Worm (Caenorhabditis elegans): ENCODE results near the gene C08F11.7.

ce11 chrIV:13623533-13623932, 13.5 kb upstream of the C08F11.7 start, which contains the start of gene C08F11.1:
- TF ChIP-seq nhr-28 (tag; optimal IDR thresholded peaks at IDR 0.05): no peak
- no peak for TF ChIP-seq pqm-1 (tag; optimal IDR thresholded peaks at IDR 0.05)
- no peak for TF ChIP-seq elt-2 (tag; optimal IDR thresholded peaks at IDR 0.05)
- no peak for TF ChIP-seq tbx-2 (tag; optimal IDR thresholded peaks at IDR 0.05)
- TF ChIP-seq unc-62 (GFP tag; optimal IDR thresholded peaks at IDR 0.05): no peak
- no peak for TF ChIP-seq mdl-1 (tag; optimal IDR thresholded peaks at IDR 0.05)
- TF ChIP-seq egl-27 (tag; optimal IDR thresholded peaks at IDR 0.05): no peak
- no peak for TF ChIP-seq nhr-11 (tag; optimal IDR thresholded peaks at IDR 0.05)
- TF ChIP-seq unc-130 (tag; optimal IDR thresholded peaks at IDR 0.05): no peak
- no peak for TF ChIP-seq grh-1 (GFP tag; IDR thresholded peaks at IDR 0.05)
- TF ChIP-seq lin-13 (GFP tag; optimal IDR thresholded peaks at IDR 0.05): no peak
- TF ChIP-seq ama-1 (optimal IDR thresholded peaks at IDR 0.05): no peak
